Worm (Caenorhabditis elegans) whole organism, L4/young adult: ENCODE data around the gene W08F4.3.

ENCODE experiments used
- W03F9.2 ChIP-seq: fragments of 150-350 bp; optimal IDR thresholded peaks from 2 replicates; lab custom pipeline; 2014; ENCODE audit warnings: missing biosample characterization, missing genetic modification characterization
- dao-5 ChIP-seq: sonication (generic microtip); optimal IDR thresholded peaks from 2 replicates; lab custom pipeline; 2016; ENCODE audit warnings: missing genotype, missing genetic modification characterization, moderate library complexity, missing compliant biosample characterization
- him-1 ChIP-seq: sonication (generic microtip); optimal IDR thresholded peaks from 2 replicates; lab custom pipeline; 2016; ENCODE audit warnings: missing genotype, missing genetic modification reagents, missing genetic modification characterization, missing compliant biosample characterization

ce11 chrII:577632-578031, 2.8 kb upstream of the W08F4.3 start, which contains the start of gene W08F4.7:
- no peak for TF ChIP-seq W03F9.2 (tag; lab: Kevin White, UChicago)
- TF ChIP-seq dao-5 (tag; lab: Kevin White, UChicago), result no peak
- no peak for TF ChIP-seq him-1
